Fruit fly (Drosophila melanogaster): ENCODE measurements around the gene CG32547.

dm6 chrX:18402564-18402963 is 76.7 kb downstream of the CG32547 start:
- TF ChIP-seq CTCF (optimal IDR thresholded peaks at IDR 0.05) (no peak), CG8478 (optimal IDR thresholded peaks at IDR 0.05) (no peak)

Measured in S2 (cell line).